Fruit fly (Drosophila melanogaster): Measurements from ENCODE around the gene Or83a.

Gene Or83a

dm6 chr3R:5399096-5399495 is at the start of gene Or83a:
Gene Or83a, minus strand, starts transcription at chr3R:5399196.
- no peak for TF ChIP-seq CTCF (optimal IDR thresholded peaks at IDR 0.05)
- TF ChIP-seq CG8478 (optimal IDR thresholded peaks at IDR 0.05), result no peak

dm6 chr3R:5438750-5439149 is 39.8 kb upstream of the Or83a start:
- TF ChIP-seq CTCF (optimal IDR thresholded peaks at IDR 0.05) (no peak), CG8478 (optimal IDR thresholded peaks at IDR 0.05) (no peak)

- TF ChIP-seq CG8478 (optimal IDR thresholded peaks at IDR 0.05) (no peak), CTCF (optimal IDR thresholded peaks at IDR 0.05) (no peak)
Observed at dm6 chr3R:5429786-5430185, 30.8 kb upstream of the Or83a start.

- TF ChIP-seq CG8478 (optimal IDR thresholded peaks at IDR 0.05) (no peak), CTCF (optimal IDR thresholded peaks at IDR 0.05) (no peak)
Observed at dm6 chr3R:5427157-5427556, 28.2 kb upstream of the Or83a start, which contains the start of gene CG12147. Gene CG12147, minus strand, starts transcription at chr3R:5427257.

dm6 chr3R:5422123-5422522 is 23.1 kb upstream of the Or83a start:
- TF ChIP-seq CTCF (optimal IDR thresholded peaks at IDR 0.05) (no peak), CG8478 (optimal IDR thresholded peaks at IDR 0.05) (no peak)

dm6 chr3R:5420454-5420853 is 21.5 kb upstream of the Or83a start:
- TF ChIP-seq CTCF (optimal IDR thresholded peaks at IDR 0.05) (no peak), CG8478 (optimal IDR thresholded peaks at IDR 0.05) (no peak)

DNA sequence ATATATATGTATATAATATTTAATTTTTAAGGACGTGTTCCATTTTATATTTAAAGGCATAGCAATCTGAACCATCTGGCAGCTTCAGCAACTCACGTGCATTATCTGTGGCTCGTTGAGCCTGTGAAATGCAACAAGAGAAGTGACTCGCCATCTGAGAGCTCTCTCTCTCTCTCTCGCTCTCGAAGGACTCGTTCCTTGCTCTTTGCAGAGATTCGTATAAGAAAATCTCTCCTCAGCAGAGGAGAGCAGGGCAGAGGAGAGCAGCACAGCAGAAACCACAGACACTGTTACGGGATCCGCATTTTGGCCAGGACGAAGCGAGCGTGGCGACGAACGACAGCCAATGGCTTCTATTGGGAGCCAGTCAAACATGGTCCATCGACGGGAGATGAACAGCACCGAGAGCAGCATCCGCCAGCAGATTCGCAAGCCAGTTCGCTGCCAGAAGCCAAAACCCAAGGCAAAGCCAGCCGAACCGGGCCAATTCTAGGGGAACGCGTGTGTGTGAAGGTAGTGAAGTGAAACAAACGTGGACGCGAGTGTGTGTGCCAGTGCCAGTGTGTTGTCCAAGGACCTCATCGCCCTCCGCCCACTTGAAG is 15.3 kb upstream of the Or83a start, which contains the start of gene CG14669:
TSS of gene CG14669 (plus strand) at position 381 of the 602 bp plus-strand sequence.
- no peak for TF ChIP-seq CG8478 (optimal IDR thresholded peaks at IDR 0.05)
- no peak for TF ChIP-seq CTCF (optimal IDR thresholded peaks at IDR 0.05)

DNA sequence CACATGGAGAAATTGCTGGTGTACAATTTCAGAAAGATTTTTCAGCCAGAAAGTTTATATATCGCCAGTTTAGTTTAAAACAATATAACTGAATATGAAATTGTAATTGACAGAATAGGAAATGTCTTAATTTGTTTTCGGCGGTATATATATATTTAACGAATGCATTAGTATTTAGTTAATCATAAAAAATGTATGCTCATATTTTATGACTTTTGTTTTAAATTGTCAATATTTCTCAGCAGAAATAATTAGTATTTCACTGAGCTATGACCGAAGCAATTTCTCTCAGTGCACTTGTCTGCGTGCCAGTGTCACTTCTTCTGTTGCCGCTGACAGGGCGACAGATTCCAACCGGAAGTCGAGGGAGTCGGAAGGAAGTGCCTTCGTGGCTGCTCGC is 14.0 kb upstream of the Or83a start:
- TF ChIP-seq CG8478 (optimal IDR thresholded peaks at IDR 0.05) (no peak), CTCF (optimal IDR thresholded peaks at IDR 0.05) (no peak)

- TF ChIP-seq CG8478 (optimal IDR thresholded peaks at IDR 0.05), result no peak
- no peak for TF ChIP-seq CTCF (optimal IDR thresholded peaks at IDR 0.05)
Observed at dm6 chr3R:5412306-5412705, 13.3 kb upstream of the Or83a start, which contains the start of gene Orco. Gene Orco, minus strand, starts transcription at chr3R:5412406.

DNA sequence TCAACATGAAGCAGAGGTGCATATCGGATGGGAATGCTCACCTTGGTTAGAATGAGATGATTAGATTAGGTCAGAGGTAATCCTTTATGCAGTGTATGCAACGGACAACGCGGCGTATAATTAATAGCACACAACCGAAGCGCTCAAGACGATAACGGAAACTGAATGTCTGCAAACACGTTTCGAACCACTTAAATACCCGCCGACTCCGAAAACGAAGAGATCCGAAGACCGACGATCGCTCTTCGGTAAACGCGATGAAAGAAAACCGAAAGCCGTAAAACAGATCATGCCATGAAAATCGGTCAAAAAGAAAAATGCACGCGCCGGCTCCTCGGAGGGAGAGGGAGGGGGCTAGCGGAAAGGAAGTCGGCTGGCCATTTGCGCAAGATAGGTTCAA is 5.0 kb upstream of the Or83a start, which contains the start of gene CG2663:
TSS of gene CG2663 (minus strand) at position 173 of the 400 bp plus-strand sequence.
- no peak for TF ChIP-seq CG8478 (optimal IDR thresholded peaks at IDR 0.05)
- no peak for TF ChIP-seq CTCF (optimal IDR thresholded peaks at IDR 0.05)

- TF ChIP-seq CG8478 (optimal IDR thresholded peaks at IDR 0.05), result no peak
Observed at dm6 chr3R:5395210-5395609, 3.8 kb downstream of the Or83a start.

dm6 chr3R:5393742-5394391 is 5.1 kb downstream of the Or83a start, which contains the start of gene CG1172:
Gene CG1172, plus strand, starts transcription at chr3R:5393922.
- no peak for TF ChIP-seq CTCF (optimal IDR thresholded peaks at IDR 0.05)
- TF ChIP-seq CG8478 (optimal IDR thresholded peaks at IDR 0.05), result no peak

DNA sequence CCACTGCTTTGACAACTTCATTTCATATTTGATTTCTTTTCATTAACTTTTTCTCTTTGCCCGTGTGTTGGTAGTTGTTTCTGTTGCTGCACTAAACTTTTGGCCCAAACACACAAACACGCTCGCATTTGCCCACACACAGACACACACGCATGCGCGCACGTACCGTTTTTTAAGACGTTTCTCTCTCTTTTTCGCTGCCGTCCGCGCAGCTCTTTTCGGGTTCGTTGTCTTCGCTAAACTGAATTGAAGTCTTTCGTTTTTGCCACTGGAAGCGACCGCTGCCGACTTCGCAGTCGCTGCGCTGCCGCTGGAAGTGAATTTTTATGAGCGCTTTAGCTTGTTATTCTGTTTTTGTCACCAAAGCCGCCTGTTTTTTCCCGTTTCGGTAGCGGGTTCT is 6.4 kb downstream of the Or83a start, which contains the start of gene kkv:
TSS of gene kkv (minus strand) at position 246 of the 400 bp plus-strand sequence.
- TF ChIP-seq CG8478 (optimal IDR thresholded peaks at IDR 0.05) (no peak), CTCF (optimal IDR thresholded peaks at IDR 0.05) (no peak)

dm6 chr3R:5392033-5392432 is 7.0 kb downstream of the Or83a start:
- no peak for TF ChIP-seq CG8478 (optimal IDR thresholded peaks at IDR 0.05)
- TF ChIP-seq CTCF (optimal IDR thresholded peaks at IDR 0.05), result no peak

DNA sequence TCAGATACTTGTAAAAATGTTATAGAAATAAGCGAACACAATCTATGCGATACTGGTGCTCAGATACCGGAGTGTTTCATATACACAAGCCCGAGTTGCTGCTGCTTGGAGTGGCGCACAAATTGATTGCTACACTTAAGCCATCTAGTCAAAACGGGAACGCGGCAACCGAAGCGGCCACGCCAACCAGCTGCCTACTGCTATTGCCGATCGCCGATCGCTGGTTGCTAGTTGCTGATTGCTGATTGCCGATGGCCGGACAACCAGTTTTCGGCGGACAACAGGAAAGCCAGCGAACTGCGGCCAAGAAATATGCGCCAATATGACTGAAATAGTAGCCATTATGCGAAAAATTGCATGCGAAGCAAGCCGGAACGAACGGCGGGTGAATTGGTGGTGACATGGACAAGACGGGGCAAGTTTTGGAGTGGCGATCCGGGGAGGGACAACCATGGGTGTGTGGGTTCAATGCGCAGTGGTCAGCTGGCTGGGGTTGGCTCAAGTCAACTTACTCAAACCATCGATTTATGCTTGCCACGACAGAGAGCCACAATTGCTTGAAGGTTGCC is 8.8 kb downstream of the Or83a start:
- TF ChIP-seq CTCF (optimal IDR thresholded peaks at IDR 0.05) (no peak), CG8478 (optimal IDR thresholded peaks at IDR 0.05) (no peak)

DNA sequence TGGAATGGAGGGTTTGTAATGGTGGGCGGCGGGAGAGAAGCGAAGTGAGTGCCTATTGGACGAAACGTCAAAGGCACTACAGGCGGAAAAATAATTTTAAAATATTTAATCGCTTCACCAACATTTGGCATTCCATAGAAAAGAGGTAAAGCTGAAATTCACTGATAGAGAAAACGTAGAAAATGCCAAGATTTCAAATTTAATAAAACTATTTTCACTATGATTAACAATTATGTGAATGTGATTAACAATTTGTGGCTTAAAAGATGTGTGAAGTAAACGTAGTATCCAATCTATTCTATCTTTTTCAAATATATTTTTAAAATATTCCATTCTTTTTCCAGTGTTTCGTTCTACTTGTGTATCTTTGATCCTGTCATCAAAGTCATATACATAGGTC is 9.6 kb downstream of the Or83a start:
- TF ChIP-seq CTCF (optimal IDR thresholded peaks at IDR 0.05) (no peak), CG8478 (optimal IDR thresholded peaks at IDR 0.05) (no peak)

Measured in S2 (cell line).